Fruit fly (Drosophila melanogaster): ENCODE results near the gene da.

Gene da

DNA sequence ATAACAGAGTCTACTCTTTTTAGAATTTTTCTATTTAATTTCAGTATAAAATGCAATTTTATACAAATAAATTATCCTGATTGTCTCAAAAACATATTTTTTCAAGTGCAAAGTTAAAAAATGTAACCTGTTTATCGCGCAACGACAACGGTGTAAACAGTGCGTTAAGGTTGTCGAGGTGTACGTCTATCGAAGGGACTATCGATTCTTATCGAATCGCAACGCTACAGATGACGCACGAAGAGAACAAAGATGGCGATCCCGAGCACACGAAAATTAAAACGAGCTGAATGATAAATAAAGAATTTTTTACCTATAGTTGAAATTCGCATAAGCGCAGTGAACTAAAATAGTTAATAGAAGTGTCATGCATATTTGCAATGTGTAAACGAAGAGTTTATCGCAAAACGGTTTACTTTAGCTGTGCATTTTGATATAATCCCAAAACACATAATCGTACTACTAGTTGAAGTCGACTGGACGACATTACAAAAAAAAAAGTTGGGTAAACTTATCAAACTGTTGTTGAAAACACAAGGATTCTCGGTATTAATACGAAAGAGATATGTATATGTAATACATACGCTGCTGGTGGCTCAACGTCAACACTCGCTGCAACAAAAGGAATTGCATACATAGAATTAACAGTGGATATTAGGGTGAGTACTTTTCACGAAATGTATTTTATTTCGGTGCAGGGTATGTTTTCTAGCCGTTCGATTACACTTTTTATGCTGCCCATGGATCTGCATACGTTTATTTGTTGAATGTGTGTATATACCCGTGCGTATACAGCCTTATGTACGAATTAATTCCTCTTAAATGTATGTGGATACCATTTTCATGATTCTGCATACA lies at the start of gene da:
TSS of gene da (plus strand) at position 237 of the 858 bp plus-strand sequence.
- TF ChIP-seq rn (GFP tag; IDR thresholded peaks at IDR 0.05) (no peak), CG12605 (GFP tag; IDR thresholded peaks at IDR 0.05) (peak; percentile 28), CG10348 (GFP tag; IDR thresholded peaks at IDR 0.05) (no peak), Pif1B (GFP tag; optimal IDR thresholded peaks at IDR 0.05) (no peak), CG32121 (GFP tag; IDR thresholded peaks at IDR 0.05) (peak; percentile 61; the same call in 1 of the 2 replicates), CG4496 (GFP tag; IDR thresholded peaks at IDR 0.05) (peak; percentile 65; the same call in 2 of the 3 replicates), EcR (GFP tag; optimal IDR thresholded peaks at IDR 0.05) (no peak), CG15710 (tag; optimal IDR thresholded peaks at IDR 0.05) (peak; percentile 39), CG17806 (tag; optimal IDR thresholded peaks at IDR 0.05) (peak; percentile 31), CG14655 (GFP tag; optimal IDR thresholded peaks at IDR 0.05) (no peak), D1 (tag; optimal IDR thresholded peaks at IDR 0.05) (peak; percentile 72), Ets98B (GFP tag; IDR thresholded peaks at IDR 0.05) (peak; percentile 67), CG13204 (GFP tag; optimal IDR thresholded peaks at IDR 0.05) (no peak), CG8159 (tag; optimal IDR thresholded peaks at IDR 0.05) (peak; percentile 31), fd96Ca (GFP tag; IDR thresholded peaks at IDR 0.05) (no peak), Pif1A (GFP tag; optimal IDR thresholded peaks at IDR 0.05) (peak; percentile 45), CG9948 (tag; optimal IDR thresholded peaks at IDR 0.05) (peak; percentile 32), CG8301 (tag; optimal IDR thresholded peaks at IDR 0.05) (peak; percentile 16), gl (tag; optimal IDR thresholded peaks at IDR 0.05) (no peak), CG34367 (tag; optimal IDR thresholded peaks at IDR 0.05) (peak; percentile 17), Snoo (tag; optimal IDR thresholded peaks at IDR 0.05) (peak; percentile 41)

DNA sequence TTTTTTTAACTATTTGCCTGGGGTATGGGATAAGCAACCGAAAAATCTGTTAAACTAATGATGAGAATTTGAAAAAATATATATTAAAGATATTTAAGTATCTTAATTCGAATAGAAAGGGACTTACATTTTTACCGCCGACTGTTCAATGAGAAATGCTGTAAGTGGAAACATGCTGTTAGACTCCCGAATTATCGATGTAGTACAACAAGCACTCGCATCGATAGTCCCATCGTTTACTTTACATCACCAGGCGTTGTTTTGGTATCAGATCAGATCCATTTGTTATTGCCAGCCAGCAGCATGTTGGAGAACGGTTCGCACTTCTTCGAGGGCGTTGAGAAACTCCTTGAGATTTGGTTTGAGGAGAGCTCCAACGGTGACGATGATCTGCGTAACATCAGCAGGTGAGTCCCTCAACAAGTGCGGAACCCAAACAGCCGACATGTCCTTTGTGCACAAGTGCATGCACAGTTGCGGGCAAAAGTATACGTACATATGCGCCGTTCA lies 48.6 kb upstream of the da start, which contains the start of gene SamDC:
TSS of gene SamDC (plus strand) at position 246 of the 510 bp plus-strand sequence.
- TF ChIP-seq CG8159 (tag; optimal IDR thresholded peaks at IDR 0.05): peak; percentile 39
- TF ChIP-seq Pif1A (GFP tag; optimal IDR thresholded peaks at IDR 0.05): peak; percentile 19
- peak; percentile 11; the same call in 1 of the 2 replicates for TF ChIP-seq CG32121 (GFP tag; IDR thresholded peaks at IDR 0.05)
- TF ChIP-seq Ets98B (GFP tag; IDR thresholded peaks at IDR 0.05): peak; percentile 36; the same call in 1 of the 2 replicates
- no peak for TF ChIP-seq CG8301 (tag; optimal IDR thresholded peaks at IDR 0.05)
- 0 out of 2 replicates have a peak, but pooled peaks have one; percentile 23 for TF ChIP-seq CG12605 (GFP tag; IDR thresholded peaks at IDR 0.05)
- no peak for TF ChIP-seq CG14655 (GFP tag; optimal IDR thresholded peaks at IDR 0.05)
- TF ChIP-seq CG9948 (tag; optimal IDR thresholded peaks at IDR 0.05): peak; percentile 3
- TF ChIP-seq CG13204 (GFP tag; optimal IDR thresholded peaks at IDR 0.05): no peak
- no peak for TF ChIP-seq gl (tag; optimal IDR thresholded peaks at IDR 0.05)
- TF ChIP-seq Snoo (tag; optimal IDR thresholded peaks at IDR 0.05): peak; percentile 25
- no peak for TF ChIP-seq CG10348 (GFP tag; IDR thresholded peaks at IDR 0.05)
- TF ChIP-seq CG15710 (tag; optimal IDR thresholded peaks at IDR 0.05): peak; percentile 36

DNA sequence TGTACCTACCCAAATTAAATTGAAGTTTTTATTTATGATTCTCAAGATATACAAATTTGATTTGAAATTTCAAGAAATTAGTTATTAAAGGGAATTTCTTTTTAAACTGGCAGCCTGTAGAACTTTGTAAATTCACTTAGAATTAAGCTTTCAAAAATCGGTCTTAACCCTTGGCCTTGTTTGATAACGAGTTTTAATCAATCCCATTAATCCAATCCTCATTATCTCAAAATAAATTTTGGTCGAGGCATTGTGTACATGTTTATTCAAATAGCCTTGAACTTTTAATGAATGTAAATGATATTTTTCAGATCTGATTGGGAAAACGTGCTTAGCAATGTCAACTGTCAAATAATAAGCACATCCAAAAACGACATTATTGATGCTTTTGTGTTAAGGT lies 48.1 kb upstream of the da start:
- no peak for TF ChIP-seq Pif1B (GFP tag; optimal IDR thresholded peaks at IDR 0.05)
- no peak for TF ChIP-seq fd96Ca (GFP tag; IDR thresholded peaks at IDR 0.05)
- no peak for TF ChIP-seq CG32121 (GFP tag; IDR thresholded peaks at IDR 0.05)
- TF ChIP-seq Ets98B (GFP tag; IDR thresholded peaks at IDR 0.05): no peak
- TF ChIP-seq CG13204 (GFP tag; optimal IDR thresholded peaks at IDR 0.05): no peak

DNA sequence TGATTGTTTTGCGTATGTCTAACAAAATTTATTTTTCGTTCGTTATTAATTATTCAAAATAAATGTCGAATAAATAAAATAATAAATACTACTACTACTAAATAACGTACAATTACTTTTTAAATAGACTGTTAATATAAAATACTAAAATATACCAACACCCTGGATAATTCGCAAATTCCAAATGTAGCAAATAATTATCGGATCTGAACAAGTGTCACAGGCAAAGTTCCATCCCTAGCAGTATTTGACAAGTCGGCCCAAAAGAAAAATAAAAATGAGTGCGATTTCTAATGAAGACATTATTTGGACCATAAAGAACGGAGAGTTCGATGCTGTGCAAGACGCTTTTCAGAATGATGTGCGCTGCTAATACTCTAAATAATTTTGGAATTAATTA lies 46.5 kb upstream of the da start, which contains the start of gene CG31715:
TSS of gene CG31715 (plus strand) at position 212 of the 400 bp plus-strand sequence.
- TF ChIP-seq D1 (tag; optimal IDR thresholded peaks at IDR 0.05) (no peak), CG10348 (GFP tag; IDR thresholded peaks at IDR 0.05) (no peak), CG4496 (GFP tag; IDR thresholded peaks at IDR 0.05) (no peak), rn (GFP tag; IDR thresholded peaks at IDR 0.05) (no peak), CG34367 (tag; optimal IDR thresholded peaks at IDR 0.05) (no peak), CG9948 (tag; optimal IDR thresholded peaks at IDR 0.05) (peak; percentile 4), fd96Ca (GFP tag; IDR thresholded peaks at IDR 0.05) (no peak), Snoo (tag; optimal IDR thresholded peaks at IDR 0.05) (peak; percentile 13), gl (tag; optimal IDR thresholded peaks at IDR 0.05) (no peak), EcR (GFP tag; optimal IDR thresholded peaks at IDR 0.05) (no peak), Pif1B (GFP tag; optimal IDR thresholded peaks at IDR 0.05) (no peak), CG32121 (GFP tag; IDR thresholded peaks at IDR 0.05) (no peak), CG8159 (tag; optimal IDR thresholded peaks at IDR 0.05) (no peak), CG17806 (tag; optimal IDR thresholded peaks at IDR 0.05) (peak; percentile 7), CG13204 (GFP tag; optimal IDR thresholded peaks at IDR 0.05) (no peak), Ets98B (GFP tag; IDR thresholded peaks at IDR 0.05) (no peak), CG15710 (tag; optimal IDR thresholded peaks at IDR 0.05) (peak; percentile 6), Pif1A (GFP tag; optimal IDR thresholded peaks at IDR 0.05) (no peak), CG12605 (GFP tag; IDR thresholded peaks at IDR 0.05) (no peak), CG8301 (tag; optimal IDR thresholded peaks at IDR 0.05) (no peak), CG14655 (GFP tag; optimal IDR thresholded peaks at IDR 0.05) (no peak)

DNA sequence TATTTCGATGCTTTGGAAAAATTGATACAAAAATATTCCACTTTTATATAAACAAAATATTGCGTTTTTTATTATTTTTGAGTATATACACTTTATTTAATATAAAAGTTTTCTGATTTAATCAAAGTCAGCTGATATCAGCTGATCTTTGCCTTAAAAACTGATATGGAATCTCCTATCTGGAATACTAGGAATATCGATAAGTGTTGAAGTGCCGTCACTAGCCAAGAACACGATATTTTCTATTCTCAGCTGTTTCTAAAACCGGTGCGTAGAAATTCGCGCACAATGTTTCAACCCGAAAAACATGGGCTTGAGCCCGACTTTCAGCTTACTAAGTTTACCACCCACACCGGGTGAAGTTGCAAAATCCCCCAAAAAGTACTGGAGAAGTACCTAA lies 45.4 kb upstream of the da start, which contains the start of gene Sps2:
TSS of gene Sps2 (plus strand) at position 124 of the 400 bp plus-strand sequence.
- no peak for TF ChIP-seq Ets98B (GFP tag; IDR thresholded peaks at IDR 0.05)
- no peak for TF ChIP-seq CG14655 (GFP tag; optimal IDR thresholded peaks at IDR 0.05)
- TF ChIP-seq CG4496 (GFP tag; IDR thresholded peaks at IDR 0.05): no peak
- TF ChIP-seq CG13204 (GFP tag; optimal IDR thresholded peaks at IDR 0.05): no peak
- TF ChIP-seq CG15710 (tag; optimal IDR thresholded peaks at IDR 0.05): no peak
- TF ChIP-seq CG8301 (tag; optimal IDR thresholded peaks at IDR 0.05): no peak
- TF ChIP-seq CG17806 (tag; optimal IDR thresholded peaks at IDR 0.05): no peak
- no peak for TF ChIP-seq Pif1A (GFP tag; optimal IDR thresholded peaks at IDR 0.05)
- no peak for TF ChIP-seq Snoo (tag; optimal IDR thresholded peaks at IDR 0.05)
- no peak for TF ChIP-seq D1 (tag; optimal IDR thresholded peaks at IDR 0.05)
- no peak for TF ChIP-seq CG34367 (tag; optimal IDR thresholded peaks at IDR 0.05)
- no peak for TF ChIP-seq CG9948 (tag; optimal IDR thresholded peaks at IDR 0.05)
- no peak for TF ChIP-seq rn (GFP tag; IDR thresholded peaks at IDR 0.05)
- no peak for TF ChIP-seq CG10348 (GFP tag; IDR thresholded peaks at IDR 0.05)
- no peak for TF ChIP-seq gl (tag; optimal IDR thresholded peaks at IDR 0.05)
- TF ChIP-seq EcR (GFP tag; optimal IDR thresholded peaks at IDR 0.05): no peak
- TF ChIP-seq CG12605 (GFP tag; IDR thresholded peaks at IDR 0.05): no peak
- no peak for TF ChIP-seq Pif1B (GFP tag; optimal IDR thresholded peaks at IDR 0.05)
- no peak for TF ChIP-seq CG8159 (tag; optimal IDR thresholded peaks at IDR 0.05)
